Worm (Caenorhabditis elegans) whole organism, midembryonic: ENCODE data around the gene mig-32.

ENCODE experiments used
- T22C8.4 ChIP-seq: fragments of 200-800 bp; sonication (Bioruptor generic); IDR thresholded peaks from 2 replicates; pipeline ENCODE4 v1.3.6; 2022; ENCODE audit warnings: missing genetic modification characterization, missing compliant biosample characterization
- cog-1 ChIP-seq: sonication (generic microtip); optimal IDR thresholded peaks from 2 replicates; lab custom pipeline; 2016; ENCODE audit warnings: missing genetic modification characterization, missing compliant biosample characterization
- flt-1 ChIP-seq: fragments of 200-800 bp; sonication (Bioruptor generic); IDR thresholded peaks from 2 replicates; pipeline ENCODE4 v1.3.6; 2022; ENCODE audit warnings: missing genetic modification characterization, missing compliant biosample characterization
- klf-2 ChIP-seq: fragments of 200-800 bp; sonication (Bioruptor generic); conservative IDR thresholded peaks from 2 replicates; pipeline ENCODE4 v1.3.6; 2022; ENCODE audit warnings: missing genetic modification reagents, missing genetic modification characterization, missing compliant biosample characterization
- med-1 ChIP-seq: sonication (generic microtip); optimal IDR thresholded peaks from 2 replicates; lab custom pipeline; 2017; ENCODE audit warnings: missing genetic modification characterization, mild to moderate bottlenecking, missing compliant biosample characterization, antibody characterized with exemption, missing genetic modification reagents; ENCODE audit not compliant: insufficient read depth
- ref-1 ChIP-seq: fragments of 200-800 bp; sonication (Bioruptor generic); conservative IDR thresholded peaks from 2 replicates; pipeline ENCODE4 v1.3.6; 2022; ENCODE audit warnings: missing genetic modification reagents, missing genetic modification characterization, missing compliant biosample characterization
- tab-1 ChIP-seq: fragments of 200-800 bp; sonication (Bioruptor generic); IDR thresholded peaks from 2 replicates; pipeline ENCODE4 v1.3.6; 2022; ENCODE audit warnings: missing genetic modification characterization, missing compliant biosample characterization
- ztf-23 ChIP-seq: fragments of 200-800 bp; sonication (Bioruptor generic); IDR thresholded peaks from 2 replicates; pipeline ENCODE4 v1.3.6; 2022; ENCODE audit warnings: missing genetic modification reagents, missing genetic modification characterization, missing compliant biosample characterization
- ztf-29 ChIP-seq: fragments of 200-800 bp; sonication (Bioruptor generic); IDR thresholded peaks from 2 replicates; pipeline ENCODE4 v1.3.6; 2022; ENCODE audit warnings: missing genetic modification reagents, missing genetic modification characterization, missing compliant biosample characterization

- no peak for TF ChIP-seq ztf-23 (GFP tag; lab: Robert Waterston, UW)
- no peak for TF ChIP-seq flt-1 (GFP tag; lab: Robert Waterston, UW)
- TF ChIP-seq tab-1 = no peak
- no peak for TF ChIP-seq cog-1
- no peak for TF ChIP-seq med-1 (GFP tag; lab: Kevin White, UChicago)
- no peak for TF ChIP-seq ref-1 (GFP tag; lab: Robert Waterston, UW)
- TF ChIP-seq klf-2 = no peak
- peak; percentile 53; the same call in 1 of the 2 replicates for TF ChIP-seq T22C8.4
- no peak for TF ChIP-seq ztf-29
These were observed 40.8 kb downstream of the mig-32 start, which contains the start of the genes bre-5 and spt-5 for ce11 chrIV:12051049-12051792.
